Fruit fly (Drosophila melanogaster): Measurements from ENCODE around the gene CG43861.

CG43861 gene

DNA sequence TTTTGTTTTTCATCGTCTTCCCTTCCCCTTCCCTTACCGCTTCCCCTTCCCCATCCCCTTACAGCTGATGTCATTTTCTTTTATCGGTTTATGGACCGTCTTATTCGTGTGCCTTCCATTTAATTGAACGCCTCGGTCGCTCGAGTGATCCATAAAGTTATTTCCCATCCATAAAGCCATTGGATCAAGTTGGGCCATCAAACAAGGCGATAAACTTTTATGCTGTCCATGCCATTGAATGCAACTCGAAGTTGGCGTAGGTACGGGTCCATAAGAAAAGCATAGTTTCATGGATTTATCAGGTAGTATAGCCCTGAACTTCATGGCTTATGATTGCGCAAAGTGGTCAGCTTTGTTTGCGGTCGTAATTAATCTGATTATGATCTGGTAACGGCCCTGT is 12.0 kb downstream of the CG43861 start (continued):
- TF ChIP-seq lab (GFP tag; optimal IDR thresholded peaks at IDR 0.05) (peak; percentile 47), CG12071 (GFP tag; optimal IDR thresholded peaks at IDR 0.05) (no peak), CG9876 (GFP tag; optimal IDR thresholded peaks at IDR 0.05) (no peak), Jarid2 (GFP tag; optimal IDR thresholded peaks at IDR 0.05) (no peak), CG5180 (GFP tag; optimal IDR thresholded peaks at IDR 0.05) (peak; percentile 45), CG12769 (tag; optimal IDR thresholded peaks at IDR 0.05) (peak; percentile 29)

DNA sequence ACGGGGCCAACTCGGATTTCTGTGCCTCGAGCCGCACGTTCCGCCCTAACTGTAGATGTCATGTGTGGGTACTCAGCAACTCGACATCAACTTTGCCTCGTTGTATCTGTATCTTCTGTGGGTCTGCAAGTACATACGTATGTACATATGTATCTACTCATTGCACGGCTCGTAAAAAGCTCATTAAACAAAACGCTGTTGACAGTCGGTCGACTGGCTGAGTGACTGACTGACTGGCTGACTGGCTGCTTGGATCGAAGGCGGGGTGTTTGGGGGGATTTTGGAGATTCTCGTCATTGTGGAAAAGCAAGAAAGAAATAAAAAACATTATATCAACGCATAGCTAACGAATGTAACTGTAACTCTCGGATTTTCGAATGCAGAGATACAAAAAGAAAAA is 12.7 kb downstream of the CG43861 start:
- TF ChIP-seq CG8765 (GFP tag; IDR thresholded peaks at IDR 0.05) (no peak), CG17359 (tag; optimal IDR thresholded peaks at IDR 0.05) (peak; percentile 6), ham (GFP tag; IDR thresholded peaks at IDR 0.05) (no peak), Antp (GFP tag; optimal IDR thresholded peaks at IDR 0.05) (no peak), Awh (GFP tag; IDR thresholded peaks at IDR 0.05) (0 out of 2 replicates have a peak, but pooled peaks have one; percentile 17), Xrp1 (GFP tag; IDR thresholded peaks at IDR 0.05) (peak; percentile 6; the same call in 1 of the 2 replicates), sqz (GFP tag; optimal IDR thresholded peaks at IDR 0.05) (peak; percentile 18), CG18262 (tag; optimal IDR thresholded peaks at IDR 0.05) (no peak), ewg (GFP tag; optimal IDR thresholded peaks at IDR 0.05) (peak; percentile 15), CG8281 (tag; optimal IDR thresholded peaks at IDR 0.05) (peak; percentile 34), Doc2 (GFP tag; IDR thresholded peaks at IDR 0.05) (no peak), CG15601 (tag; optimal IDR thresholded peaks at IDR 0.05) (peak; percentile 1), CG10431 (GFP tag; optimal IDR thresholded peaks at IDR 0.05) (peak; percentile 1), peb (GFP tag; IDR thresholded peaks at IDR 0.05) (no peak), nerfin-1 (tag; optimal IDR thresholded peaks at IDR 0.05) (no peak), CG17912 (GFP tag; optimal IDR thresholded peaks at IDR 0.05) (peak; percentile 13), CG2678 (tag; optimal IDR thresholded peaks at IDR 0.05) (peak; percentile 18), Med (GFP tag) (peak; percentile 22), CG14014 (GFP tag; IDR thresholded peaks at IDR 0.05) (peak; percentile 28; the same call in 1 of the 2 replicates), kni (GFP tag; optimal IDR thresholded peaks at IDR 0.05) (peak; percentile 79), CG1603 (tag; optimal IDR thresholded peaks at IDR 0.05) (no peak), tx (GFP tag; optimal IDR thresholded peaks at IDR 0.05) (no peak), ci (GFP tag; IDR thresholded peaks at IDR 0.05) (peak; percentile 56; the same call in 2 of the 3 replicates), CG8290 (GFP tag; optimal IDR thresholded peaks at IDR 0.05) (no peak), CG8290 (tag; optimal IDR thresholded peaks at IDR 0.05) (peak in 1 of 2 experiments; percentile 23), Asciz (GFP tag; optimal IDR thresholded peaks at IDR 0.05) (peak; percentile 6), Ets65A (GFP tag) (no peak), CG10209 (GFP tag; optimal IDR thresholded peaks at IDR 0.05) (peak; percentile 38), ATbp (GFP tag; optimal IDR thresholded peaks at IDR 0.05) (peak; percentile 58)

DNA sequence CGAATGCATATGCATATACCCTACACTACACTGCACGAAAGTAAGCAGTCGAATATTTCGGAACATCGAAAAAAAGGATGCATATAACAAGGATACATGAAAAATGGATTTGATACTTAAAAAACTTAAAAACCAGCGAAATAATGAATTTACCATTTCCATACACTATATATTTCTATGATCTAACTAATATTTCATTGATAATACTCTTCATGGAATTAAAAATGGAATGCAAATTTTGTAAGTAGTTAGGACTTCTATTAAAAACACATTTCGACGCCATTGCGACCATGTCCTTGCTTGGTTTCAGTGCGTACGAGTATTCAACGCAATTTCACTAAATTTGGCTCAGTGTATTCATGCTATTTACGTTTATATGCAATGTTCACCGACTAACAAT is 15.0 kb downstream of the CG43861 start:
- TF ChIP-seq phol (tag; optimal IDR thresholded peaks at IDR 0.05) = peak; percentile 21
- TF ChIP-seq Sry-β (GFP tag; optimal IDR thresholded peaks at IDR 0.05) = no peak
- TF ChIP-seq CG16863 (GFP tag; optimal IDR thresholded peaks at IDR 0.05) = no peak
- TF ChIP-seq Rx (GFP tag; IDR thresholded peaks at IDR 0.05) = no peak
- TF ChIP-seq Doc3 (GFP tag; IDR thresholded peaks at IDR 0.05; ENCODE audit: partially characterized antibody) = no peak
- no peak for TF ChIP-seq PHDP (tag; optimal IDR thresholded peaks at IDR 0.05)
- TF ChIP-seq bsh (GFP tag; optimal IDR thresholded peaks at IDR 0.05) = peak in 1 of 2 experiments; percentile 18
- no peak for TF ChIP-seq gcm (GFP tag; optimal IDR thresholded peaks at IDR 0.05)
- no peak for TF ChIP-seq CG5245 (GFP tag; optimal IDR thresholded peaks at IDR 0.05)
- TF ChIP-seq hkb (optimal IDR thresholded peaks at IDR 0.05) = no peak
- TF ChIP-seq hkb (GFP tag; IDR thresholded peaks at IDR 0.05) = no peak
- TF ChIP-seq Myb (GFP tag; optimal IDR thresholded peaks at IDR 0.05) = no peak
- TF ChIP-seq Side (GFP tag; optimal IDR thresholded peaks at IDR 0.05) = no peak
- no peak for TF ChIP-seq peb (GFP tag; IDR thresholded peaks at IDR 0.05)
- no peak for TF ChIP-seq CG8388 (GFP tag; optimal IDR thresholded peaks at IDR 0.05)
- no peak for TF ChIP-seq CG32767 (GFP tag; IDR thresholded peaks at IDR 0.05)
- TF ChIP-seq CG11247 (GFP tag; IDR thresholded peaks at IDR 0.05) = no peak

Data from whole organism, embryonic.